Fruit fly (Drosophila melanogaster): ENCODE data around the gene Sam-S.

The Sam-S gene

DNA sequence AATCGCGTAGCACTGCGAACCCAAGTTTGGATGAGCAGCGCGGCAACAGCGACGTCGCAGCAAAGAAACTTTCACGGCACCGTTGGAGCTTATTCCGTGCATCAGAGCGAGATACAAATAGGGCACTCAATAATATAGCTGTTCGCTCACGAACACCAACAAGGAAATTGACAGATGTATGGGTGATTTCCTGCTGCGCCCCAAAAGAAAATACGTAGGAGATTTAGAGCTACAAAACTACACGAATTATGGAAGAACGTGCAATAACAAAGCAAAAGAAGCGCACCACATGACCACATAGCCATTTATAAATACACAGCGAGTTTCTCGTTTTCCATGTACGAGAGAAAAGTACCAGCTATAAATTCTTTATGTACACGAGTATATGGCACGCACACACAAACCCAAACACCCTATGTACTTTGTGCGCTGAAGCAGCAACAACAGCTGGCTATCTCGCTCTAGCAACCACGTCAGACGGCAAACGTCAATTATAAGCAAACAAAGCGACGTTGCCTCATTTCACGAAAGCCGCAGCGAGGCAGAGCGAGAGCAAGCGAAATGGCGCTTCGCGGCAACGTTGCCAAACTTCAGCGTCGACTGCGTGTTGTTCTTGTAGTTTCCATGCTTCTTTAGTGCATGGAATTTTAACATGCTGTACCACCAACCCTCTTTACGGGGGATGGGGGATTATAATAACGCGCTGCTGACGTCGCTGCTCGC is 54.9 kb downstream of the Sam-S start:
- no peak for TF ChIP-seq CG12605 (GFP tag; IDR thresholded peaks at IDR 0.05)
- peak; percentile 55 for TF ChIP-seq CG8301 (tag; optimal IDR thresholded peaks at IDR 0.05)
- TF ChIP-seq CG9948 (tag; optimal IDR thresholded peaks at IDR 0.05) = no peak
- TF ChIP-seq EcR (GFP tag; optimal IDR thresholded peaks at IDR 0.05) = peak; percentile 67
- TF ChIP-seq fd96Ca (GFP tag; IDR thresholded peaks at IDR 0.05) = no peak
- no peak for TF ChIP-seq CG4496 (GFP tag; IDR thresholded peaks at IDR 0.05)
- TF ChIP-seq Pif1B (GFP tag; optimal IDR thresholded peaks at IDR 0.05) = peak; percentile 76
- TF ChIP-seq D1 (tag; optimal IDR thresholded peaks at IDR 0.05) = no peak
- peak; percentile 23 for TF ChIP-seq CG15710 (tag; optimal IDR thresholded peaks at IDR 0.05)
- peak; percentile 29 for TF ChIP-seq CG34367 (tag; optimal IDR thresholded peaks at IDR 0.05)
- peak; percentile 19 for TF ChIP-seq Snoo (tag; optimal IDR thresholded peaks at IDR 0.05)
- peak; percentile 28 for TF ChIP-seq CG13204 (GFP tag; optimal IDR thresholded peaks at IDR 0.05)
- TF ChIP-seq CG32121 (GFP tag; IDR thresholded peaks at IDR 0.05) = no peak
- TF ChIP-seq gl (tag; optimal IDR thresholded peaks at IDR 0.05) = peak; percentile 40
- TF ChIP-seq CG8159 (tag; optimal IDR thresholded peaks at IDR 0.05) = peak; percentile 35
- peak; percentile 2 for TF ChIP-seq Pif1A (GFP tag; optimal IDR thresholded peaks at IDR 0.05)
- TF ChIP-seq CG17806 (tag; optimal IDR thresholded peaks at IDR 0.05) = no peak
- TF ChIP-seq CG10348 (GFP tag; IDR thresholded peaks at IDR 0.05) = no peak
- TF ChIP-seq rn (GFP tag; IDR thresholded peaks at IDR 0.05) = no peak
- peak; percentile 56 for TF ChIP-seq CG14655 (GFP tag; optimal IDR thresholded peaks at IDR 0.05)
- TF ChIP-seq Ets98B (GFP tag; IDR thresholded peaks at IDR 0.05) = no peak

dm6 chr2L:162208-162607 is 55.5 kb downstream of the Sam-S start:
- no peak for TF ChIP-seq EcR (GFP tag; optimal IDR thresholded peaks at IDR 0.05)
- TF ChIP-seq D1 (tag; optimal IDR thresholded peaks at IDR 0.05) = peak; percentile 59
- no peak for TF ChIP-seq CG13204 (GFP tag; optimal IDR thresholded peaks at IDR 0.05)
- TF ChIP-seq CG9948 (tag; optimal IDR thresholded peaks at IDR 0.05) = peak; percentile 10

DNA sequence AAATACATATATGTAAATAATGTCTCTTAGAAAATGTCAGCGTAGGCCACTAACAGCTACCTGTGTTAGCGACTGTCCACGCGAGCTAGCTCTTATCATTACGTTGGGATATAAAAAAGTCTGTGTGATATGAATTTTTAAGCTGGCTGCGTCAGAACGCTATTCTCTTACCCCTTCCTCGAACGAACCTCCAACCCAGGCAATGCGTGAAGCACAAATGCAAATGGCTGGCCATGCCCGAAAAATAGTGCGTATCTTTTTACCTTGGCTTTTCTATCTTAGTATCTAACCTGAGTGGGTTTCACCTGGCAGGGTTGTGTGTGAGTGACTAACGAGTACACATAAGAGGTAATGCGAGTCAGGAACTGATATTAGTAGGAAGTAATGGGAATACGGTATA is 56.5 kb downstream of the Sam-S start:
- TF ChIP-seq D1 (tag; optimal IDR thresholded peaks at IDR 0.05) (no peak), CG14655 (GFP tag; optimal IDR thresholded peaks at IDR 0.05) (no peak), Pif1A (GFP tag; optimal IDR thresholded peaks at IDR 0.05) (no peak)

All from whole organism, pupa.